Worm (Caenorhabditis elegans) whole organism, early embryonic: Measurements from ENCODE around the gene W06G6.9.

Experiments used
- F13C5.2 ChIP-seq: sonication (generic microtip); optimal IDR thresholded peaks from 2 replicates; lab custom pipeline; 2017; ENCODE audit warnings: mild to moderate bottlenecking, missing genetic modification characterization, inconsistent platforms, missing compliant biosample characterization
- aly-1 ChIP-seq: sonication (generic microtip); optimal IDR thresholded peaks from 2 replicates; lab custom pipeline; 2016; ENCODE audit warnings: missing genetic modification characterization, missing compliant biosample characterization
- ama-1 ChIP-seq: fragments of 150-350 bp; optimal IDR thresholded peaks from 2 replicates; lab custom pipeline; 2014
- flt-1 ChIP-seq: fragments of 200-800 bp; sonication (Bioruptor generic); IDR thresholded peaks from 2 replicates; pipeline ENCODE4 v1.3.6; 2022; ENCODE audit warnings: missing genetic modification characterization, missing compliant biosample characterization
- hmg-4 ChIP-seq: fragments of 200-800 bp; sonication (Bioruptor generic); optimal IDR thresholded peaks from 2 replicates; lab custom pipeline; 2018; ENCODE audit warnings: mild to moderate bottlenecking, missing genetic modification characterization, missing compliant biosample characterization
- hnd-1 ChIP-seq: sonication (generic microtip); optimal IDR thresholded peaks from 2 replicates; lab custom pipeline; 2016; ENCODE audit warnings: missing genetic modification characterization, missing compliant biosample characterization
- tbx-11 ChIP-seq: fragments of 200-800 bp; sonication (Bioruptor generic); IDR thresholded peaks from 2 replicates; pipeline ENCODE4 v1.3.6; 2022; ENCODE audit warnings: missing genetic modification characterization, missing compliant biosample characterization
- tbx-37 ChIP-seq: fragments of 200-800 bp; sonication (Bioruptor generic); conservative IDR thresholded peaks from 2 replicates; pipeline ENCODE4 v1.3.6; 2022; ENCODE audit warnings: missing genetic modification reagents, missing genetic modification characterization, missing compliant biosample characterization

- TF ChIP-seq flt-1 (GFP tag; lab: Robert Waterston, UW) (no peak), ama-1 (lab: Kevin White, UChicago) (no peak), tbx-11 (GFP tag; lab: Robert Waterston, UW) (no peak), hmg-4 (GFP tag; lab: Kevin White, UChicago) (no peak), F13C5.2 (tag; lab: Kevin White, UChicago) (no peak), hnd-1 (tag; lab: Kevin White, UChicago) (no peak), tbx-37 (GFP tag; lab: Robert Waterston, UW) (no peak), aly-1 (tag; lab: Kevin White, UChicago) (no peak)
Measured at ce11 chrV:16598437-16598836, 47.8 kb downstream of the W06G6.9 start.
